Worm (Caenorhabditis elegans): ENCODE results near the gene M28.8.

DNA sequence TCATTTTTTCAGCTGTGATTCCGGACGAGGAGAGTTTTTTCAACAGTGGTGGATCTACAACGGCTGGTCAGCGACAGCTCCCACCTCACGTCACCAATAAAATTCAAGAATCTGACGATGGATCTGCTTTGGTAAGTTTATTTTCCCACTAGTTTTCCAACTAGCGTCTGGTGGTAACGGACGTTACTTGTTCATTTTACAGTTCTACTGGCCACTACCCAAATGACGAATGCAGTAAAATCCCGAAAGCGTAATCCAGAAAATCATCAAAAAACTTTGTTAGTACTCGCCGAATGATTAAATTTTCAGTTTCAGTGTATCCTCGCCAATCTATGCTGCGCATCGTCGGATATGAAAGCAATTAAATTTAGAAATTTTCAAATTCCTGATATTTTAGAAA lies 31.5 kb downstream of the M28.8 start:
- TF ChIP-seq unc-62 (GFP tag; optimal IDR thresholded peaks at IDR 0.05 in 1 of 2) (no peak), unc-62 (tag; optimal IDR thresholded peaks at IDR 0.05) (no peak), duxl-1 (tag; optimal IDR thresholded peaks at IDR 0.05; ENCODE audit: poor library complexity) (no peak), F26F4.8 (GFP tag; conservative IDR thresholded peaks at IDR 0.05) (no peak), lir-3 (tag; optimal IDR thresholded peaks at IDR 0.05) (no peak), ces-1 (GFP tag; optimal IDR thresholded peaks at IDR 0.05) (no peak), R02D3.7 (tag; optimal IDR thresholded peaks at IDR 0.05) (no peak), fkh-10 (GFP tag; optimal IDR thresholded peaks at IDR 0.05) (no peak)
